Fruit fly (Drosophila melanogaster) whole organism, embryonic: ENCODE measurements around the gene Tbcd.

Experiments
- Antp ChIP-seq: fragments of 200-800 bp; sonication (Bioruptor generic); optimal IDR thresholded peaks from 3 replicates; lab custom pipeline; 2016; ENCODE audit warnings: missing biosample characterization, missing genetic modification characterization
- Atf6 ChIP-seq: fragments of 200-800 bp; sonication (Bioruptor generic); IDR thresholded peaks from 2 replicates; pipeline ENCODE4 v1.3.6; 2022; ENCODE audit warnings: missing biosample characterization, missing genetic modification characterization
- Bgb ChIP-seq: fragments of 200-800 bp; sonication (Bioruptor generic); IDR thresholded peaks from 2 replicates; pipeline ENCODE4 v1.3.6; 2022; ENCODE audit warnings: missing biosample characterization, missing genetic modification characterization; ENCODE audit not compliant: partially characterized antibody
- Blimp-1 ChIP-seq: fragments of 200-800 bp; sonication (Bioruptor generic); optimal IDR thresholded peaks from 3 replicates; lab custom pipeline; 2018; ENCODE audit warnings: missing biosample characterization, missing genetic modification characterization, mild to moderate bottlenecking, moderate library complexity, missing genetic modification reagents
- CG10321 ChIP-seq: fragments of 200-800 bp; sonication (Bioruptor generic); IDR thresholded peaks from 2 replicates; pipeline ENCODE4 v1.3.6; 2022; ENCODE audit warnings: missing biosample characterization, missing genetic modification characterization
- CG10654 ChIP-seq: fragments of 200-800 bp; sonication (Bioruptor generic); optimal IDR thresholded peaks from 2 replicates; lab custom pipeline; 2016; ENCODE audit warnings: missing biosample characterization, missing genetic modification characterization
- CG11247 ChIP-seq: fragments of 200-800 bp; sonication (Bioruptor generic); IDR thresholded peaks from 2 replicates; pipeline ENCODE4 v1.3.6; 2022; ENCODE audit warnings: missing biosample characterization, missing genetic modification characterization
- CG11456 ChIP-seq: fragments of 200-800 bp; sonication (Bioruptor generic); IDR thresholded peaks from 3 replicates; pipeline ENCODE4 v1.3.6; 2022; ENCODE audit warnings: missing biosample characterization, missing genetic modification characterization
- CG12071 ChIP-seq: fragments of 200-800 bp; sonication (Bioruptor generic); optimal IDR thresholded peaks from 3 replicates; lab custom pipeline; 2018; ENCODE audit warnings: missing biosample characterization, mild to moderate bottlenecking, missing genetic modification characterization
- CG12219 ChIP-seq: fragments of 200-800 bp; sonication (Bioruptor generic); optimal IDR thresholded peaks from 3 replicates; lab custom pipeline; 2018; ENCODE audit warnings: missing biosample characterization, mild to moderate bottlenecking, missing genetic modification characterization
- CG12769 ChIP-seq: fragments of 200-800 bp; sonication (Bioruptor generic); optimal IDR thresholded peaks from 2 replicates; lab custom pipeline; 2019; ENCODE audit warnings: missing biosample characterization, mild to moderate bottlenecking, missing genetic modification characterization, moderate library complexity
- CG13894 ChIP-seq: fragments of 200-800 bp; sonication (Bioruptor generic); optimal IDR thresholded peaks from 3 replicates; lab custom pipeline; 2018; ENCODE audit warnings: missing biosample characterization, mild to moderate bottlenecking, missing genetic modification characterization, moderate library complexity
- CG14667 ChIP-seq: fragments of 200-800 bp; sonication (Bioruptor generic); IDR thresholded peaks from 2 replicates; pipeline ENCODE4 v1.3.6; 2022; ENCODE audit warnings: missing biosample characterization, missing genetic modification characterization
- CG15269 ChIP-seq: fragments of 200-800 bp; sonication (Bioruptor generic); optimal IDR thresholded peaks from 2 replicates; lab custom pipeline; 2018; ENCODE audit warnings: missing biosample characterization, mild to moderate bottlenecking, missing genetic modification characterization, moderate library complexity
- CG17385 ChIP-seq: fragments of 200-800 bp; sonication (Bioruptor generic); optimal IDR thresholded peaks from 3 replicates; lab custom pipeline; 2018; ENCODE audit warnings: missing biosample characterization, mild to moderate bottlenecking, missing genetic modification characterization
- CG17829 ChIP-seq: fragments of 200-800 bp; optimal IDR thresholded peaks from 2 replicates; lab custom pipeline; 2019; ENCODE audit warnings: missing biosample characterization, mild to moderate bottlenecking, missing genetic modification characterization, moderate library complexity
- CG18011 ChIP-seq: fragments of 200-800 bp; sonication (Bioruptor generic); optimal IDR thresholded peaks from 2 replicates; lab custom pipeline; 2017; ENCODE audit warnings: missing biosample characterization, missing genetic modification characterization, mild to moderate bottlenecking, moderate library complexity, missing genotype
- CG33213 ChIP-seq: fragments of 200-800 bp; sonication (Bioruptor generic); optimal IDR thresholded peaks from 3 replicates; lab custom pipeline; 2016; ENCODE audit warnings: missing biosample characterization, missing genetic modification characterization
- CG3407 ChIP-seq: fragments of 200-800 bp; sonication (Bioruptor generic); optimal IDR thresholded peaks from 2 replicates; lab custom pipeline; 2018; ENCODE audit warnings: missing biosample characterization, mild to moderate bottlenecking, missing genetic modification characterization
- CG5245 ChIP-seq: fragments of 200-800 bp; sonication (Bioruptor generic); optimal IDR thresholded peaks from 3 replicates; lab custom pipeline; 2016; ENCODE audit warnings: missing biosample characterization, missing genetic modification characterization
- CG6254 ChIP-seq: fragments of 200-800 bp; sonication (Bioruptor generic); optimal IDR thresholded peaks from 3 replicates; lab custom pipeline; 2017; ENCODE audit warnings: mild to moderate bottlenecking, missing biosample characterization, missing genetic modification reagents, missing genetic modification characterization
- CG6689 ChIP-seq: fragments of 200-800 bp; sonication (Bioruptor generic); IDR thresholded peaks from 2 replicates; pipeline ENCODE4 v1.3.6; 2022; ENCODE audit warnings: missing biosample characterization, missing genetic modification characterization
- CG7987 ChIP-seq: fragments of 200-800 bp; sonication (Bioruptor generic); optimal IDR thresholded peaks from 2 replicates; lab custom pipeline; 2018; ENCODE audit warnings: missing biosample characterization, mild to moderate bottlenecking, missing genetic modification characterization, moderate library complexity
- CG8281 ChIP-seq: fragments of 200-800 bp; sonication (Bioruptor generic); optimal IDR thresholded peaks from 2 replicates; lab custom pipeline; 2018; ENCODE audit warnings: missing biosample characterization, mild to moderate bottlenecking, missing genetic modification characterization, moderate library complexity
- Dip3 ChIP-seq: fragments of 200-800 bp; sonication (Bioruptor generic); optimal IDR thresholded peaks from 3 replicates; lab custom pipeline; 2016; ENCODE audit warnings: missing biosample characterization, missing genetic modification characterization
- Doc2 ChIP-seq: fragments of 200-800 bp; sonication (Bioruptor generic); IDR thresholded peaks from 2 replicates; pipeline ENCODE4 v1.3.6; 2022; ENCODE audit warnings: missing biosample characterization, missing genetic modification characterization
- Hand ChIP-seq: fragments of 200-800 bp; sonication (Bioruptor generic); optimal IDR thresholded peaks from 2 replicates; lab custom pipeline; 2017; ENCODE audit warnings: mild to moderate bottlenecking, missing biosample characterization, missing genetic modification reagents, missing genetic modification characterization
- Pdp1 ChIP-seq, 2 experiments: fragments of 200-800 bp; sonication (Bioruptor generic); optimal IDR thresholded peaks; 3 replicates each; lab custom pipeline; 2016; ENCODE audit warnings: missing biosample characterization in 2 of 2, missing genetic modification characterization in 2 of 2, mild to moderate bottlenecking in 1 of 2, moderate library complexity in 1 of 2
- Ptx1 ChIP-seq: fragments of 200-800 bp; sonication (Bioruptor generic); IDR thresholded peaks from 2 replicates; pipeline ENCODE4 v1.3.6; 2022; ENCODE audit warnings: missing biosample characterization, missing genetic modification characterization
- Ravus ChIP-seq: fragments of 200-800 bp; sonication (Bioruptor generic); IDR thresholded peaks from 2 replicates; pipeline ENCODE4 v1.3.6; 2022; ENCODE audit warnings: missing biosample characterization, missing genetic modification characterization
- Stat92E ChIP-seq, 3 experiments: fragments of >200 bp in 2 of 3; fragments of 200-800 bp in 1 of 3; sonication (Bioruptor generic) in 1 of 3; optimal IDR thresholded peaks; 2 replicates each; lab custom pipeline; 2017 to 2019; ENCODE audit warnings: missing biosample characterization in 3 of 3, missing genetic modification characterization in 3 of 3, mild to moderate bottlenecking in 1 of 3, moderate library complexity in 1 of 3
- YL-1 ChIP-seq: fragments of 200-800 bp; sonication (Bioruptor generic); optimal IDR thresholded peaks from 3 replicates; lab custom pipeline; 2017; ENCODE audit warnings: missing biosample characterization, mild to moderate bottlenecking, missing genetic modification characterization
- ap ChIP-seq: fragments of 200-800 bp; sonication (Bioruptor generic); IDR thresholded peaks from 2 replicates; pipeline ENCODE4 v1.3.6; 2022; ENCODE audit warnings: missing biosample characterization, missing genetic modification characterization
- bcd ChIP-seq: fragments of 200-800 bp; sonication (Bioruptor generic); optimal IDR thresholded peaks from 2 replicates; lab custom pipeline; 2017; ENCODE audit warnings: missing biosample characterization, mild to moderate bottlenecking, missing genetic modification characterization
- dpn ChIP-seq, 2 experiments: fragments of 200-800 bp; sonication (Bioruptor generic); optimal IDR thresholded peaks; 3 replicates each; lab custom pipeline; 2016; ENCODE audit warnings: missing biosample characterization in 2 of 2, missing genetic modification characterization in 2 of 2
- emc ChIP-seq: fragments of 200-800 bp; sonication (Bioruptor generic); optimal IDR thresholded peaks from 2 replicates; lab custom pipeline; 2016; ENCODE audit warnings: missing biosample characterization, missing genetic modification characterization
- fru ChIP-seq: fragments of >200 bp; optimal IDR thresholded peaks from 2 replicates; lab custom pipeline; 2017
- gcm2 ChIP-seq: fragments of 200-800 bp; sonication (Bioruptor generic); optimal IDR thresholded peaks from 2 replicates; lab custom pipeline; 2016; ENCODE audit warnings: missing biosample characterization, missing genetic modification characterization
- gfzf ChIP-seq: fragments of 200-800 bp; sonication (Bioruptor generic); optimal IDR thresholded peaks from 2 replicates; lab custom pipeline; 2016; ENCODE audit warnings: missing biosample characterization, mild to moderate bottlenecking, missing genetic modification characterization, moderate library complexity
- ind ChIP-seq: fragments of 200-800 bp; sonication (Bioruptor generic); optimal IDR thresholded peaks from 3 replicates; lab custom pipeline; 2016; ENCODE audit warnings: missing biosample characterization, missing genetic modification characterization
- kay ChIP-seq: fragments of 200-800 bp; sonication (Bioruptor generic); optimal IDR thresholded peaks from 2 replicates; lab custom pipeline; 2016; ENCODE audit warnings: missing biosample characterization, missing genetic modification characterization
- knrl ChIP-seq: fragments of 200-800 bp; sonication (Bioruptor generic); IDR thresholded peaks from 3 replicates; pipeline ENCODE4 v1.3.6; 2022; ENCODE audit warnings: missing biosample characterization, missing genetic modification characterization; ENCODE audit not compliant: partially characterized antibody
- odd ChIP-seq: fragments of 200-800 bp; sonication (Bioruptor generic); optimal IDR thresholded peaks from 2 replicates; lab custom pipeline; 2017; ENCODE audit warnings: missing biosample characterization, mild to moderate bottlenecking, missing genetic modification characterization
- pan ChIP-seq, 4 experiments: fragments of >200 bp in 3 of 4; fragments of 200-800 bp in 1 of 4; sonication (Bioruptor generic) in 1 of 4; optimal IDR thresholded peaks in 3 of 4; IDR thresholded peaks in 1 of 4; 2 replicates each; pipeline versions ENCODE4 v1.3.6 to Lab custom; 2017 to 2022; ENCODE audit warnings: missing biosample characterization in 2 of 4, missing genetic modification characterization in 2 of 4, mixed read lengths in 1 of 4
- peb ChIP-seq: fragments of 200-800 bp; sonication (Bioruptor generic); IDR thresholded peaks from 2 replicates; pipeline ENCODE4 v1.3.6; 2022; ENCODE audit warnings: missing biosample characterization, missing genetic modification characterization
- slou ChIP-seq: fragments of 200-800 bp; sonication (Bioruptor generic); optimal IDR thresholded peaks from 3 replicates; lab custom pipeline; 2016; ENCODE audit warnings: missing biosample characterization, missing genetic modification characterization
- ssp ChIP-seq: fragments of 200-800 bp; sonication (Bioruptor generic); IDR thresholded peaks from 2 replicates; pipeline ENCODE4 v1.3.6; 2022; ENCODE audit warnings: missing biosample characterization, missing genetic modification characterization
- z ChIP-seq: fragments of 200-800 bp; sonication (Bioruptor generic); IDR thresholded peaks from 3 replicates; pipeline ENCODE4 v1.3.6; 2022; ENCODE audit warnings: missing biosample characterization, missing genetic modification characterization

Tbcd gene

dm6 chr2L:2196590-2197474, 49.5 kb downstream of the Tbcd start (continued):
- TF ChIP-seq kay (no peak), CG18011 (no peak), CG12769 (tag; lab: Kevin White, UChicago) (peak; percentile 94), YL-1 (GFP tag; lab: Kevin White, UChicago) (peak; percentile 53), Doc2 (GFP tag; lab: Robert Waterston, UW) (no peak), Hand (GFP tag; lab: Kevin White, UChicago) (peak; percentile 61), ap (GFP tag; lab: Robert Waterston, UW) (no peak), pan (optimal IDR thresholded peaks at IDR 0.05; lab: Kevin White, UChicago) (no peak), pan (GFP tag; optimal IDR thresholded peaks at IDR 0.05 in 1 of 2, IDR thresholded peaks at IDR 0.05 in 1 of 2) (no peak), Dip3 (GFP tag; lab: Kevin White, UChicago) (peak; percentile 19), emc (GFP tag; lab: Kevin White, UChicago) (no peak), fru (lab: Kevin White, UChicago) (peak; percentile 10), ind (GFP tag; lab: Kevin White, UChicago) (peak; percentile 13), dpn (GFP tag; optimal IDR thresholded peaks at IDR 0.05; lab: Kevin White, UChicago) (peak in 1 of 2 experiments; percentile 28), CG14667 (GFP tag; lab: Robert Waterston, UW) (no peak), CG11456 (no peak), CG12219 (GFP tag; lab: Kevin White, UChicago) (peak; percentile 45), CG3407 (GFP tag; lab: Kevin White, UChicago) (peak; percentile 33), CG6254 (GFP tag; lab: Kevin White, UChicago) (peak; percentile 70), bcd (no peak), CG8281 (peak; percentile 14), CG10321 (GFP tag; lab: Robert Waterston, UW) (no peak), Atf6 (GFP tag; lab: Robert Waterston, UW) (no peak), slou (GFP tag; lab: Kevin White, UChicago) (peak; percentile 61), CG12071 (GFP tag; lab: Kevin White, UChicago) (peak; percentile 48), Stat92E (GFP tag; optimal IDR thresholded peaks at IDR 0.05; lab: Kevin White, UChicago) (peak in 1 of 3 experiments; percentile 97), CG6689 (GFP tag; lab: Robert Waterston, UW) (no peak), Pdp1 (GFP tag; optimal IDR thresholded peaks at IDR 0.05; lab: Kevin White, UChicago) (peak in 1 of 2 experiments; percentile 81), CG11247 (GFP tag; lab: Robert Waterston, UW) (no peak), CG5245 (GFP tag; lab: Kevin White, UChicago) (peak; percentile 18), CG17829 (peak; percentile 41), CG15269 (tag; lab: Kevin White, UChicago) (peak; percentile 64), ssp (GFP tag; lab: Robert Waterston, UW) (no peak), odd (peak; percentile 38), gcm2 (GFP tag; lab: Kevin White, UChicago) (no peak), Antp (GFP tag; lab: Kevin White, UChicago) (peak; percentile 18), Bgb (no peak), Ptx1 (GFP tag; lab: Robert Waterston, UW) (no peak), peb (GFP tag; lab: Robert Waterston, UW) (no peak), knrl (GFP tag; lab: Robert Waterston, UW) (no peak), Blimp-1 (GFP tag; lab: Kevin White, UChicago) (peak; percentile 16), Ravus (GFP tag; lab: Robert Waterston, UW) (no peak), CG10654 (GFP tag; lab: Kevin White, UChicago) (no peak), gfzf (GFP tag; lab: Kevin White, UChicago) (no peak), CG13894 (peak; percentile 93), z (GFP tag; lab: Robert Waterston, UW) (no peak), CG33213 (GFP tag; lab: Kevin White, UChicago) (peak; percentile 63), CG7987 (GFP tag; lab: Kevin White, UChicago) (peak; percentile 86), CG17385 (GFP tag; lab: Kevin White, UChicago) (peak; percentile 3)
